Fruit fly (Drosophila melanogaster): ENCODE data around the gene CG32266.

Gene CG32266

DNA sequence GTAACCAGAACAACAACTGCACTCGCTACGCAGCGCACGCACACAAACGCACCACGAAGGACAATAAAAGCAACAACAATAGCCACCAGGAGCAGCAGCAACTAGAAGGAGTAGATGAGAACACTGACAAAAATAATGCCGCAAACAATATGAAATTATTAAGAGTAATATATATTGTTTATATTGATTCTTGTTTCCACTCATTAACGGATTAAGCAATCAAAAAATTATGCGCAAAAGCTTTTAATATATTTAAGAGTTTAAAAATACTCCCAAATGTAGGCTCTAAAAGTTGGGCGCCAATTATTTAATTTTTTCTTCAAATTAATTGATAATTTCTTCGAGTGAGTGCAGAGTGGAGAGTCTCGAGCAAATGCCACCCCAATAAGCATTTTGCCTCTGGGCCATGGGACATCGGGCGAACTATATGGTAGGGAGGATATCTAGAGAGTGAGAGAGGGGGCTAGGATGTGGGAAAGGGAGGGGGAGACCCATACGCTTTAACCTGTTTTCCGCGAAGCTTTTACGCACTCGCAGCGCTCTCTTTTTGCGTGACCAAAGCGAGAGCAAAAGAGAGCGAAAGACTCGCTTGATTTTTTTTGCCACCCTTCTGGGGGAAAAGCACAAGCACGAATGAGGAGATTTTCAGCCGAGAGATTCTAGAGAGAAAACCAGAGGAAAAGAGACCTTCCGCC, 34.3 kb downstream of the CG32266 start, which contains the start of gene Rdh (continued):
- TF ChIP-seq D19B (GFP tag; optimal IDR thresholded peaks at IDR 0.05): peak; percentile 45
- peak; percentile 61 for TF ChIP-seq zen (tag; optimal IDR thresholded peaks at IDR 0.05)
- no peak for TF ChIP-seq NC2β (GFP tag; optimal IDR thresholded peaks at IDR 0.05)
- peak; percentile 47; the same call in 1 of the 2 replicates for TF ChIP-seq Doc2 (GFP tag; IDR thresholded peaks at IDR 0.05)
- TF ChIP-seq CG14860 (GFP tag; IDR thresholded peaks at IDR 0.05; ENCODE audit: partially characterized antibody): no peak
- TF ChIP-seq cad (GFP tag; optimal IDR thresholded peaks at IDR 0.05): no peak
- peak; percentile 14 for TF ChIP-seq CG7786 (GFP tag; optimal IDR thresholded peaks at IDR 0.05)
- TF ChIP-seq CG1602 (GFP tag; optimal IDR thresholded peaks at IDR 0.05): peak; percentile 66
- TF ChIP-seq sima (GFP tag; optimal IDR thresholded peaks at IDR 0.05): no peak
- TF ChIP-seq CG9932 (GFP tag; IDR thresholded peaks at IDR 0.05): peak; percentile 59
- peak; percentile 62; the same call in 1 of the 2 replicates for TF ChIP-seq CG4360 (GFP tag; IDR thresholded peaks at IDR 0.05)
- TF ChIP-seq sc (optimal IDR thresholded peaks at IDR 0.05): no peak
- peak; percentile 55 for TF ChIP-seq sc (GFP tag; optimal IDR thresholded peaks at IDR 0.05)
- TF ChIP-seq CG17328 (GFP tag; IDR thresholded peaks at IDR 0.05): peak; percentile 53
- peak; percentile 60 for TF ChIP-seq Nf-YB (GFP tag; optimal IDR thresholded peaks at IDR 0.05)
- peak; percentile 58 for TF ChIP-seq CG2875 (GFP tag; optimal IDR thresholded peaks at IDR 0.05)
- peak; percentile 87 for TF ChIP-seq CG3281 (GFP tag; optimal IDR thresholded peaks at IDR 0.05)
- TF ChIP-seq gsb (GFP tag; IDR thresholded peaks at IDR 0.05): no peak
- peak; percentile 74 for TF ChIP-seq CG17829 (tag; optimal IDR thresholded peaks at IDR 0.05)
- no peak for TF ChIP-seq CG1603 (tag; optimal IDR thresholded peaks at IDR 0.05)
- peak; percentile 41 for TF ChIP-seq tup (GFP tag; optimal IDR thresholded peaks at IDR 0.05)
- TF ChIP-seq CG13123 (GFP tag; optimal IDR thresholded peaks at IDR 0.05): peak; percentile 15
- peak; percentile 84 for TF ChIP-seq CG7839 (tag; optimal IDR thresholded peaks at IDR 0.05)
- no peak for TF ChIP-seq CG1024 (GFP tag; IDR thresholded peaks at IDR 0.05)
- TF ChIP-seq ci (GFP tag; IDR thresholded peaks at IDR 0.05): no peak; the same call in 2 of the 3 replicates
- no peak for TF ChIP-seq Ets97D (GFP tag; optimal IDR thresholded peaks at IDR 0.05)
- TF ChIP-seq nau (GFP tag; optimal IDR thresholded peaks at IDR 0.05): peak; percentile 65
- no peak for TF ChIP-seq CG8089 (GFP tag; optimal IDR thresholded peaks at IDR 0.05)
- TF ChIP-seq ara (GFP tag; IDR thresholded peaks at IDR 0.05): peak; percentile 72
- TF ChIP-seq gro (GFP tag; optimal IDR thresholded peaks at IDR 0.05): peak; percentile 28
- no peak for TF ChIP-seq hkb (optimal IDR thresholded peaks at IDR 0.05)
- TF ChIP-seq hkb (GFP tag; IDR thresholded peaks at IDR 0.05): peak; percentile 84
- TF ChIP-seq lola (GFP tag; optimal IDR thresholded peaks at IDR 0.05): peak in 1 of 3 experiments; percentile 68
- TF ChIP-seq CG1832 (GFP tag; optimal IDR thresholded peaks at IDR 0.05): no peak
- TF ChIP-seq dysf (GFP tag; IDR thresholded peaks at IDR 0.05): peak; percentile 78
- TF ChIP-seq CG3847 (GFP tag; IDR thresholded peaks at IDR 0.05): peak; percentile 68
- TF ChIP-seq stwl (tag; optimal IDR thresholded peaks at IDR 0.05): no peak
- no peak for TF ChIP-seq ftz-f1 (GFP tag; optimal IDR thresholded peaks at IDR 0.05)
- TF ChIP-seq Pdp1 (GFP tag; optimal IDR thresholded peaks at IDR 0.05): peak; percentile 35 to 56
- TF ChIP-seq nerfin-2 (GFP tag; IDR thresholded peaks at IDR 0.05; ENCODE audit: partially characterized antibody): no peak
- TF ChIP-seq nom (GFP tag; optimal IDR thresholded peaks at IDR 0.05): no peak
- no peak for TF ChIP-seq CG7963 (GFP tag; IDR thresholded peaks at IDR 0.05; ENCODE audit: partially characterized antibody)
- TF ChIP-seq odd (GFP tag; optimal IDR thresholded peaks at IDR 0.05): peak; percentile 59
- TF ChIP-seq chm (GFP tag; IDR thresholded peaks at IDR 0.05): no peak
- TF ChIP-seq CG16779 (GFP tag; IDR thresholded peaks at IDR 0.05): no peak
- peak; percentile 65 for TF ChIP-seq slou (GFP tag; optimal IDR thresholded peaks at IDR 0.05)
- TF ChIP-seq CG8388 (GFP tag; optimal IDR thresholded peaks at IDR 0.05): peak; percentile 68
- TF ChIP-seq corto (GFP tag; optimal IDR thresholded peaks at IDR 0.05): no peak
- peak; percentile 80 for TF ChIP-seq CG18619 (GFP tag; optimal IDR thresholded peaks at IDR 0.05)
- 0 out of 2 replicates have a peak, but pooled peaks have one; percentile 50 for TF ChIP-seq sim (GFP tag; IDR thresholded peaks at IDR 0.05)

Measured in whole organism, embryonic.